Fruit fly (Drosophila melanogaster) whole organism, embryonic: Measurements from ENCODE around the gene CG7264.

Experiments
- C15 ChIP-seq: fragments of 200-800 bp; sonication (Bioruptor generic); IDR thresholded peaks from 3 replicates; pipeline ENCODE4 v1.3.6; 2022; ENCODE audit warnings: missing biosample characterization, missing genetic modification characterization
- CG13287 ChIP-seq: fragments of 200-800 bp; sonication (Bioruptor generic); IDR thresholded peaks from 2 replicates; pipeline ENCODE4 v1.3.6; 2022; ENCODE audit warnings: missing biosample characterization, missing genetic modification characterization; ENCODE audit not compliant: partially characterized antibody
- CG14667 ChIP-seq: fragments of 200-800 bp; sonication (Bioruptor generic); IDR thresholded peaks from 2 replicates; pipeline ENCODE4 v1.3.6; 2022; ENCODE audit warnings: missing biosample characterization, missing genetic modification characterization
- CG1602 ChIP-seq: fragments of 200-800 bp; sonication (Bioruptor generic); optimal IDR thresholded peaks from 3 replicates; lab custom pipeline; 2016; ENCODE audit warnings: missing biosample characterization, missing genetic modification characterization
- CG16779 ChIP-seq: fragments of 200-800 bp; sonication (Bioruptor generic); IDR thresholded peaks from 2 replicates; pipeline ENCODE4 v1.3.6; 2022; ENCODE audit warnings: missing biosample characterization, missing genetic modification characterization
- CG4360 ChIP-seq: fragments of 200-800 bp; sonication (Bioruptor generic); IDR thresholded peaks from 2 replicates; pipeline ENCODE4 v1.3.6; 2022; ENCODE audit warnings: missing biosample characterization, missing genetic modification characterization
- CG43689 ChIP-seq: fragments of 200-800 bp; sonication (Bioruptor generic); IDR thresholded peaks from 2 replicates; pipeline ENCODE4 v1.3.6; 2022; ENCODE audit warnings: missing biosample characterization, missing genetic modification characterization
- CG7963 ChIP-seq: fragments of 200-800 bp; sonication (Bioruptor generic); IDR thresholded peaks from 3 replicates; pipeline ENCODE4 v1.3.6; 2022; ENCODE audit warnings: missing biosample characterization, missing genetic modification characterization; ENCODE audit not compliant: partially characterized antibody
- CG9817 ChIP-seq: fragments of 200-800 bp; sonication (Bioruptor generic); optimal IDR thresholded peaks from 2 replicates; lab custom pipeline; 2018; ENCODE audit warnings: missing biosample characterization, mild to moderate bottlenecking, missing genetic modification characterization, moderate library complexity
- CG9876 ChIP-seq: fragments of 200-800 bp; sonication (Bioruptor generic); optimal IDR thresholded peaks from 2 replicates; lab custom pipeline; 2016; ENCODE audit warnings: missing biosample characterization, missing genetic modification characterization
- Chrac-16 ChIP-seq: fragments of 200-800 bp; sonication (Bioruptor generic); optimal IDR thresholded peaks from 3 replicates; lab custom pipeline; 2016; ENCODE audit warnings: missing biosample characterization, missing genetic modification characterization
- Gug ChIP-seq: fragments of 200-800 bp; sonication (Bioruptor generic); IDR thresholded peaks from 4 replicates; pipeline ENCODE4 v1.3.6; 2022; ENCODE audit warnings: missing biosample characterization, missing genetic modification characterization
- Hand ChIP-seq: fragments of 200-800 bp; sonication (Bioruptor generic); optimal IDR thresholded peaks from 2 replicates; lab custom pipeline; 2017; ENCODE audit warnings: mild to moderate bottlenecking, missing biosample characterization, missing genetic modification reagents, missing genetic modification characterization
- Hmr ChIP-seq: fragments of 200-800 bp; sonication (Bioruptor generic); optimal IDR thresholded peaks from 3 replicates; lab custom pipeline; 2017; ENCODE audit warnings: mild to moderate bottlenecking, missing biosample characterization, missing genetic modification reagents, missing genetic modification characterization
- Lim3 ChIP-seq: fragments of 200-800 bp; sonication (Bioruptor generic); IDR thresholded peaks from 2 replicates; pipeline ENCODE4 v1.3.6; 2022; ENCODE audit warnings: missing biosample characterization, missing genetic modification characterization
- NC2α ChIP-seq: fragments of 200-800 bp; sonication (Bioruptor generic); optimal IDR thresholded peaks from 2 replicates; lab custom pipeline; 2016; ENCODE audit warnings: missing biosample characterization, missing genetic modification characterization
- Nf-YA ChIP-seq: fragments of 200-800 bp; sonication (Bioruptor generic); IDR thresholded peaks from 2 replicates; pipeline ENCODE4 v1.3.6; 2022; ENCODE audit warnings: missing biosample characterization, missing genetic modification characterization
- Opbp ChIP-seq: fragments of 200-800 bp; sonication (Bioruptor generic); IDR thresholded peaks from 3 replicates; pipeline ENCODE4 v1.3.6; 2022; ENCODE audit warnings: missing biosample characterization, missing genetic modification characterization; ENCODE audit not compliant: partially characterized antibody
- PHDP ChIP-seq: fragments of 200-800 bp; sonication (Bioruptor generic); optimal IDR thresholded peaks from 3 replicates; lab custom pipeline; 2018; ENCODE audit warnings: missing biosample characterization, mild to moderate bottlenecking, missing genetic modification characterization, moderate library complexity
- Ptx1 ChIP-seq: fragments of 200-800 bp; sonication (Bioruptor generic); IDR thresholded peaks from 2 replicates; pipeline ENCODE4 v1.3.6; 2022; ENCODE audit warnings: missing biosample characterization, missing genetic modification characterization
- Taf1 ChIP-seq: fragments of 200-800 bp; sonication (Bioruptor generic); IDR thresholded peaks from 2 replicates; pipeline ENCODE4 v1.3.6; 2022; ENCODE audit warnings: missing biosample characterization, missing genetic modification characterization
- bcd ChIP-seq: fragments of 200-800 bp; sonication (Bioruptor generic); optimal IDR thresholded peaks from 2 replicates; lab custom pipeline; 2017; ENCODE audit warnings: missing biosample characterization, mild to moderate bottlenecking, missing genetic modification characterization
- bsh ChIP-seq, 2 experiments: fragments of 200-800 bp; sonication (Bioruptor generic); optimal IDR thresholded peaks; 2 replicates each; lab custom pipeline; 2017 to 2018; ENCODE audit warnings: mild to moderate bottlenecking in 2 of 2, missing biosample characterization in 2 of 2, missing genetic modification characterization in 2 of 2, moderate library complexity in 1 of 2
- cato ChIP-seq: fragments of 200-800 bp; sonication (Bioruptor generic); optimal IDR thresholded peaks from 2 replicates; lab custom pipeline; 2016; ENCODE audit warnings: missing biosample characterization, missing genetic modification characterization, borderline replicate concordance
- chif ChIP-seq, 2 experiments: fragments of 200-800 bp; sonication (Bioruptor generic); optimal IDR thresholded peaks; 3 replicates each; lab custom pipeline; 2016; ENCODE audit warnings: missing biosample characterization in 2 of 2, missing genetic modification characterization in 2 of 2
- ci ChIP-seq: fragments of 200-800 bp; sonication (Bioruptor generic); IDR thresholded peaks from 3 replicates; pipeline ENCODE4 v1.3.6; 2022; ENCODE audit warnings: missing biosample characterization, missing genetic modification characterization
- disco-r ChIP-seq: fragments of 200-800 bp; sonication (Bioruptor generic); optimal IDR thresholded peaks from 2 replicates; lab custom pipeline; 2016; ENCODE audit warnings: missing biosample characterization, missing genetic modification characterization
- dysf ChIP-seq: fragments of 200-800 bp; sonication (Bioruptor generic); IDR thresholded peaks from 3 replicates; pipeline ENCODE4 v1.3.6; 2022; ENCODE audit warnings: missing biosample characterization, missing genetic modification characterization
- fd3F ChIP-seq: fragments of 200-800 bp; sonication (Bioruptor generic); optimal IDR thresholded peaks from 2 replicates; lab custom pipeline; 2018; ENCODE audit warnings: missing biosample characterization, mild to moderate bottlenecking, missing genetic modification characterization, moderate library complexity
- gfzf ChIP-seq: fragments of 200-800 bp; sonication (Bioruptor generic); optimal IDR thresholded peaks from 2 replicates; lab custom pipeline; 2016; ENCODE audit warnings: missing biosample characterization, mild to moderate bottlenecking, missing genetic modification characterization, moderate library complexity
- knrl ChIP-seq: fragments of 200-800 bp; sonication (Bioruptor generic); IDR thresholded peaks from 3 replicates; pipeline ENCODE4 v1.3.6; 2022; ENCODE audit warnings: missing biosample characterization, missing genetic modification characterization; ENCODE audit not compliant: partially characterized antibody
- lab ChIP-seq: fragments of 200-800 bp; sonication (Bioruptor generic); optimal IDR thresholded peaks from 3 replicates; lab custom pipeline; 2017; ENCODE audit warnings: missing biosample characterization, missing genetic modification characterization, mild to moderate bottlenecking, moderate library complexity, missing genetic modification reagents
- nerfin-2 ChIP-seq: fragments of 200-800 bp; sonication (Bioruptor generic); IDR thresholded peaks from 2 replicates; pipeline ENCODE4 v1.3.6; 2022; ENCODE audit warnings: missing biosample characterization, missing genetic modification characterization; ENCODE audit not compliant: partially characterized antibody
- pnt ChIP-seq: fragments of 200-800 bp; sonication (Bioruptor generic); optimal IDR thresholded peaks from 3 replicates; lab custom pipeline; 2016; ENCODE audit warnings: missing biosample characterization, missing genetic modification characterization
- pros ChIP-seq: fragments of 200-800 bp; sonication (Bioruptor generic); optimal IDR thresholded peaks from 3 replicates; lab custom pipeline; 2019; ENCODE audit warnings: missing biosample characterization, mild to moderate bottlenecking, missing genetic modification characterization, moderate library complexity
- psq ChIP-seq: fragments of 200-800 bp; sonication (Bioruptor generic); optimal IDR thresholded peaks from 2 replicates; lab custom pipeline; 2017; ENCODE audit warnings: missing biosample characterization, missing genetic modification characterization
- seq ChIP-seq: fragments of 200-800 bp; sonication (Bioruptor generic); IDR thresholded peaks from 2 replicates; pipeline ENCODE4 v1.3.6; 2022; ENCODE audit warnings: missing biosample characterization, missing genetic modification characterization
- shn ChIP-seq: fragments of 200-800 bp; sonication (Bioruptor generic); optimal IDR thresholded peaks from 3 replicates; lab custom pipeline; 2016; ENCODE audit warnings: missing biosample characterization, missing genetic modification characterization
- sisA ChIP-seq: fragments of 200-800 bp; sonication (Bioruptor generic); IDR thresholded peaks from 2 replicates; pipeline ENCODE4 v1.3.6; 2022; ENCODE audit warnings: missing biosample characterization, missing genetic modification characterization
- slou ChIP-seq: fragments of 200-800 bp; sonication (Bioruptor generic); optimal IDR thresholded peaks from 3 replicates; lab custom pipeline; 2016; ENCODE audit warnings: missing biosample characterization, missing genetic modification characterization
- sqz ChIP-seq: fragments of 200-800 bp; sonication (Bioruptor generic); optimal IDR thresholded peaks from 3 replicates; lab custom pipeline; 2018; ENCODE audit warnings: missing biosample characterization, mild to moderate bottlenecking, missing genetic modification characterization
- stc ChIP-seq: fragments of 200-800 bp; sonication (Bioruptor generic); IDR thresholded peaks from 2 replicates; pipeline ENCODE4 v1.3.6; 2022; ENCODE audit warnings: missing biosample characterization, missing genetic modification characterization
- sug ChIP-seq: fragments of 200-800 bp; optimal IDR thresholded peaks from 2 replicates; lab custom pipeline; 2019; ENCODE audit warnings: missing biosample characterization, mild to moderate bottlenecking, missing genetic modification characterization, moderate library complexity
- tx ChIP-seq: fragments of 200-800 bp; sonication (Bioruptor generic); optimal IDR thresholded peaks from 2 replicates; lab custom pipeline; 2016; ENCODE audit warnings: missing biosample characterization, missing genetic modification characterization
- vvl ChIP-seq: fragments of 200-800 bp; sonication (Bioruptor generic); IDR thresholded peaks from 2 replicates; pipeline ENCODE4 v1.3.6; 2022; ENCODE audit warnings: missing biosample characterization, missing genetic modification characterization
- wdn ChIP-seq: fragments of 200-800 bp; sonication (Bioruptor generic); IDR thresholded peaks from 2 replicates; pipeline ENCODE4 v1.3.6; 2022; ENCODE audit warnings: missing biosample characterization, missing genetic modification characterization
- z ChIP-seq: fragments of 200-800 bp; sonication (Bioruptor generic); IDR thresholded peaks from 3 replicates; pipeline ENCODE4 v1.3.6; 2022; ENCODE audit warnings: missing biosample characterization, missing genetic modification characterization
- zf30C ChIP-seq: fragments of 200-800 bp; sonication (Bioruptor generic); optimal IDR thresholded peaks from 3 replicates; lab custom pipeline; 2018; ENCODE audit warnings: missing biosample characterization, mild to moderate bottlenecking, missing genetic modification characterization
- zfh1 ChIP-seq: fragments of 200-800 bp; sonication (Bioruptor generic); IDR thresholded peaks from 3 replicates; pipeline ENCODE4 v1.3.6; 2022; ENCODE audit warnings: missing biosample characterization, missing genetic modification characterization

The CG7264 gene

dm6 chr3L:11819639-11820456 is 9.0 kb upstream of the CG7264 start (continued):
- no peak for TF ChIP-seq CG9876 (GFP tag; lab: Kevin White, UChicago)
- peak; percentile 25 for TF ChIP-seq Hand (GFP tag; lab: Kevin White, UChicago)
- TF ChIP-seq gfzf: no peak
- no peak for TF ChIP-seq CG16779 (GFP tag; lab: Robert Waterston, UW)
- peak; percentile 29 for TF ChIP-seq Hmr (GFP tag; lab: Kevin White, UChicago)
- TF ChIP-seq chif (GFP tag; optimal IDR thresholded peaks at IDR 0.05; lab: Kevin White, UChicago): peak in 1 of 2 experiments; percentile 12
- TF ChIP-seq knrl (GFP tag; lab: Robert Waterston, UW): no peak
- TF ChIP-seq sqz (GFP tag; lab: Kevin White, UChicago): peak; percentile 72
- TF ChIP-seq sug (tag; lab: Kevin White, UChicago): peak; percentile 51
- TF ChIP-seq Ptx1 (GFP tag; lab: Robert Waterston, UW): peak; percentile 33; the same call in 1 of the 2 replicates
- no peak for TF ChIP-seq CG13287
- TF ChIP-seq CG4360 (GFP tag; lab: Robert Waterston, UW): no peak
- no peak for TF ChIP-seq slou
- TF ChIP-seq wdn: 0 out of 2 replicates have a peak, but pooled peaks have one; percentile 38
- TF ChIP-seq cato (GFP tag; lab: Kevin White, UChicago): no peak
- no peak for TF ChIP-seq stc (GFP tag; lab: Robert Waterston, UW)
- no peak for TF ChIP-seq disco-r (GFP tag; lab: Kevin White, UChicago)
- peak; percentile 10 for TF ChIP-seq tx (GFP tag; lab: Kevin White, UChicago)
- TF ChIP-seq Taf1: 0 out of 2 replicates have a peak, but pooled peaks have one; percentile 18
- TF ChIP-seq Lim3 (GFP tag; lab: Robert Waterston, UW): no peak
- peak; percentile 29; the same call in 1 of the 4 replicates for TF ChIP-seq Gug (GFP tag; lab: Robert Waterston, UW)
- TF ChIP-seq CG43689: no peak
- peak; percentile 37 for TF ChIP-seq lab (GFP tag; lab: Kevin White, UChicago)
- TF ChIP-seq ci: peak; percentile 65; the same call in 2 of the 3 replicates
- no peak for TF ChIP-seq pros (GFP tag; lab: Kevin White, UChicago)
- TF ChIP-seq dysf (GFP tag; lab: Robert Waterston, UW): peak; percentile 26; the same call in 1 of the 3 replicates
- peak; percentile 11 for TF ChIP-seq CG1602 (GFP tag; lab: Kevin White, UChicago)
- no peak for TF ChIP-seq z (GFP tag; lab: Robert Waterston, UW)
- TF ChIP-seq nerfin-2: no peak
- no peak for TF ChIP-seq sisA (GFP tag; lab: Robert Waterston, UW)
- TF ChIP-seq seq: no peak
- no peak for TF ChIP-seq NC2α
- TF ChIP-seq shn (GFP tag; lab: Kevin White, UChicago): peak; percentile 48
- peak; percentile 44 for TF ChIP-seq PHDP (tag; lab: Kevin White, UChicago)
- TF ChIP-seq Opbp (GFP tag; lab: Robert Waterston, UW): no peak
- no peak for TF ChIP-seq Nf-YA
- TF ChIP-seq bsh (GFP tag; optimal IDR thresholded peaks at IDR 0.05; lab: Kevin White, UChicago): peak; percentile 34 to 42
- TF ChIP-seq zf30C (GFP tag; lab: Kevin White, UChicago): no peak
- peak; percentile 16 for TF ChIP-seq fd3F (GFP tag; lab: Kevin White, UChicago)
- TF ChIP-seq bcd (GFP tag; lab: Kevin White, UChicago): no peak
- TF ChIP-seq Chrac-16 (GFP tag; lab: Kevin White, UChicago): no peak
- TF ChIP-seq psq (GFP tag; lab: Kevin White, UChicago): no peak
- no peak for TF ChIP-seq pnt
- no peak for TF ChIP-seq C15 (GFP tag; lab: Robert Waterston, UW)
- no peak for TF ChIP-seq CG7963 (GFP tag; lab: Robert Waterston, UW)
- TF ChIP-seq CG14667: no peak
- TF ChIP-seq vvl (GFP tag; lab: Robert Waterston, UW): peak; percentile 83
- peak; percentile 7 for TF ChIP-seq CG9817 (tag; lab: Kevin White, UChicago)
- TF ChIP-seq zfh1: peak; percentile 40; the same call in 1 of the 3 replicates
